Worm (Caenorhabditis elegans) whole organism, mixed stage, embryonic: ENCODE results near the gene ZC155.4.

Experiments
- unc-39 ChIP-seq: fragments of 150-350 bp; optimal IDR thresholded peaks from 2 replicates; lab custom pipeline; 2014; ENCODE audit warnings: missing biosample characterization, missing genetic modification characterization
- ztf-11 ChIP-seq: fragments of 150-350 bp; optimal IDR thresholded peaks from 2 replicates; lab custom pipeline; 2014; ENCODE audit warnings: missing biosample characterization, missing genetic modification characterization

- TF ChIP-seq ztf-11 (tag; lab: Kevin White, UChicago) (no peak), unc-39 (tag; lab: Kevin White, UChicago) (no peak)
Observed at ce11 chrIII:5165745-5166144, 49.5 kb downstream of the ZC155.4 start.
